Fruit fly (Drosophila melanogaster): ENCODE results near the gene CG3309.
A peak's percentile ranks its signal among the peaks of the same experiment; 100 is the strongest.

Gene CG3309

DNA sequence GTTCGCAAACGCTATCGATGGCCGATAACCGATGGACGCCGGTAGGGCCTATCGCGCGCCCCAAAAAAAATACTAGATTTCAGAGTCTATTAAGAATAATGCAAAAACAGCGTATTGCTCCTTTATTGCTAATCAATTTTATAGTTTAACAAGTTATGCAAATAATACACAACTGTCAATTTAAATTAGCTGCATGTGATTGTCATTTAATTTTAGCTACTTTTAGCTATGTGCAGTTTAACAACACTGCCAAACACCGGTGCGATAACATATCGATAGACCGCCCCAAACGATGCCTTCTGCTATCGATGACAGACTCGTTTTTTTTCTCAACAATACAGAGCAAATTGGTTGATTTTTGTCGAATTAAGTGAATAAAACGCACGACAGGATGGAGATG, 20.2 kb downstream of the CG3309 start, which contains the start of the genes Cdk7 and snf (continued):
- peak; percentile 6 for TF ChIP-seq caup (GFP tag; optimal IDR thresholded peaks at IDR 0.05; ENCODE audit: severe bottlenecking)
- TF ChIP-seq CG13287 (GFP tag; IDR thresholded peaks at IDR 0.05; ENCODE audit: partially characterized antibody), result peak; percentile 88
- TF ChIP-seq ewg (GFP tag; optimal IDR thresholded peaks at IDR 0.05), result peak; percentile 24
- no peak for TF ChIP-seq wek (GFP tag; optimal IDR thresholded peaks at IDR 0.05)
- peak; percentile 45 for TF ChIP-seq CG4617 (GFP tag; optimal IDR thresholded peaks at IDR 0.05; ENCODE audit: borderline replicate concordance)
- TF ChIP-seq fd102C (GFP tag; optimal IDR thresholded peaks at IDR 0.05), result no peak
- TF ChIP-seq ind (GFP tag; optimal IDR thresholded peaks at IDR 0.05), result peak; percentile 37
- TF ChIP-seq sens (GFP tag), result peak; percentile 92
- peak; percentile 63 for TF ChIP-seq CG2120 (GFP tag; optimal IDR thresholded peaks at IDR 0.05)
- TF ChIP-seq Hr51 (GFP tag; optimal IDR thresholded peaks at IDR 0.05), result peak in 1 of 2 experiments; percentile 25
- TF ChIP-seq pho (GFP tag; optimal IDR thresholded peaks at IDR 0.05), result peak; percentile 49
- peak; percentile 50 for TF ChIP-seq CG13624 (GFP tag; optimal IDR thresholded peaks at IDR 0.05)
- peak; percentile 84 for TF ChIP-seq unc-4 (GFP tag; IDR thresholded peaks at IDR 0.05; ENCODE audit: partially characterized antibody)
- TF ChIP-seq CG17829 (tag; optimal IDR thresholded peaks at IDR 0.05), result peak; percentile 24
- peak; percentile 56 for TF ChIP-seq Xbp1 (GFP tag; optimal IDR thresholded peaks at IDR 0.05)
- peak; percentile 2 for TF ChIP-seq Atf-2 (GFP tag; optimal IDR thresholded peaks at IDR 0.05)
- TF ChIP-seq bbx (GFP tag; IDR thresholded peaks at IDR 0.05; ENCODE audit: partially characterized antibody), result peak; percentile 67
- no peak for TF ChIP-seq CkIIα-i1 (GFP tag; IDR thresholded peaks at IDR 0.05)
- 0 out of 2 replicates have a peak, but pooled peaks have one; percentile 15 for TF ChIP-seq HLH3B (GFP tag; IDR thresholded peaks at IDR 0.05)
- no peak for TF ChIP-seq CG18619 (GFP tag; optimal IDR thresholded peaks at IDR 0.05)
- peak; percentile 92 for TF ChIP-seq hb (GFP tag; IDR thresholded peaks at IDR 0.05; ENCODE audit: partially characterized antibody)
- 0 out of 2 replicates have a peak, but pooled peaks have one; percentile 7 for TF ChIP-seq Xrp1 (GFP tag; IDR thresholded peaks at IDR 0.05)
- no peak for TF ChIP-seq Rx (GFP tag; IDR thresholded peaks at IDR 0.05)
- TF ChIP-seq CG17802 (tag; optimal IDR thresholded peaks at IDR 0.05), result no peak
- no peak for TF ChIP-seq twi (tag; optimal IDR thresholded peaks at IDR 0.05)
- no peak for TF ChIP-seq CG10565 (GFP tag; optimal IDR thresholded peaks at IDR 0.05)
- TF ChIP-seq pzg (GFP tag; optimal IDR thresholded peaks at IDR 0.05), result peak; percentile 85
- TF ChIP-seq seq (GFP tag; IDR thresholded peaks at IDR 0.05), result no peak
- peak; percentile 45 for TF ChIP-seq sob (GFP tag; IDR thresholded peaks at IDR 0.05)
- TF ChIP-seq CG30020 (tag; optimal IDR thresholded peaks at IDR 0.05), result peak; percentile 57
- TF ChIP-seq E2f2 (GFP tag; IDR thresholded peaks at IDR 0.05), result peak; percentile 77
- TF ChIP-seq ato (GFP tag; IDR thresholded peaks at IDR 0.05; ENCODE audit: partially characterized antibody), result peak; percentile 57; the same call in 1 of the 2 replicates
- peak; percentile 65 for TF ChIP-seq nmo (GFP tag; optimal IDR thresholded peaks at IDR 0.05)
- TF ChIP-seq CG4854 (GFP tag; optimal IDR thresholded peaks at IDR 0.05), result no peak
- TF ChIP-seq CG9817 (tag; optimal IDR thresholded peaks at IDR 0.05), result peak; percentile 5
- peak; percentile 27 for TF ChIP-seq CG9727 (GFP tag; optimal IDR thresholded peaks at IDR 0.05)
- no peak for TF ChIP-seq pb (GFP tag; optimal IDR thresholded peaks at IDR 0.05)
- TF ChIP-seq Mes4 (GFP tag; optimal IDR thresholded peaks at IDR 0.05), result no peak
- peak; percentile 92 for TF ChIP-seq Dll (GFP tag; IDR thresholded peaks at IDR 0.05; ENCODE audit: partially characterized antibody)
- peak; percentile 83 for TF ChIP-seq vnd (GFP tag; IDR thresholded peaks at IDR 0.05; ENCODE audit: partially characterized antibody)
- TF ChIP-seq fu2 (GFP tag; optimal IDR thresholded peaks at IDR 0.05), result peak; percentile 49
- TF ChIP-seq CG6791 (GFP tag; IDR thresholded peaks at IDR 0.05; ENCODE audit: partially characterized antibody), result peak; percentile 87
- peak; percentile 70 for TF ChIP-seq Hsf (GFP tag; optimal IDR thresholded peaks at IDR 0.05)
- peak; percentile 73; the same call in 2 of the 3 replicates for TF ChIP-seq Opbp (GFP tag; IDR thresholded peaks at IDR 0.05; ENCODE audit: partially characterized antibody)
- peak; percentile 53 for TF ChIP-seq CG7786 (GFP tag; optimal IDR thresholded peaks at IDR 0.05)
- peak; percentile 42 for TF ChIP-seq her (GFP tag; optimal IDR thresholded peaks at IDR 0.05)
- 0 out of 2 replicates have a peak, but pooled peaks have one; percentile 11 for TF ChIP-seq CG10366 (GFP tag; IDR thresholded peaks at IDR 0.05)
- peak; percentile 86 for TF ChIP-seq CG9797 (GFP tag; optimal IDR thresholded peaks at IDR 0.05)
- no peak for TF ChIP-seq Trl (optimal IDR thresholded peaks at IDR 0.05)
- peak; percentile 41 for TF ChIP-seq Trl (GFP tag; optimal IDR thresholded peaks at IDR 0.05)
